Fruit fly (Drosophila melanogaster) whole organism, embryonic: ENCODE measurements around the gene CG7071.

Experiments used
- CG10267 ChIP-seq: fragments of 200-800 bp; sonication (Bioruptor generic); optimal IDR thresholded peaks from 2 replicates; lab custom pipeline; 2018; ENCODE audit warnings: missing biosample characterization, mild to moderate bottlenecking, missing genetic modification characterization, moderate library complexity
- CG10654 ChIP-seq: fragments of 200-800 bp; sonication (Bioruptor generic); optimal IDR thresholded peaks from 2 replicates; lab custom pipeline; 2016; ENCODE audit warnings: missing biosample characterization, missing genetic modification characterization
- CG10979 ChIP-seq: fragments of 200-800 bp; sonication (Bioruptor generic); optimal IDR thresholded peaks from 2 replicates; lab custom pipeline; 2018; ENCODE audit warnings: missing biosample characterization, mild to moderate bottlenecking, missing genetic modification characterization, moderate library complexity
- CG11456 ChIP-seq: fragments of 200-800 bp; sonication (Bioruptor generic); IDR thresholded peaks from 3 replicates; pipeline ENCODE4 v1.3.6; 2022; ENCODE audit warnings: missing biosample characterization, missing genetic modification characterization
- CG12391 ChIP-seq: fragments of 200-800 bp; sonication (Bioruptor generic); optimal IDR thresholded peaks from 3 replicates; lab custom pipeline; 2018; ENCODE audit warnings: missing biosample characterization, mild to moderate bottlenecking, missing genetic modification characterization, moderate library complexity
- CG13775 ChIP-seq: fragments of 200-800 bp; sonication (Bioruptor generic); optimal IDR thresholded peaks from 3 replicates; lab custom pipeline; 2017; ENCODE audit warnings: missing biosample characterization, mild to moderate bottlenecking, missing genetic modification characterization
- CG1602 ChIP-seq: fragments of 200-800 bp; sonication (Bioruptor generic); optimal IDR thresholded peaks from 3 replicates; lab custom pipeline; 2016; ENCODE audit warnings: missing biosample characterization, missing genetic modification characterization
- CG16815 ChIP-seq: fragments of 200-800 bp; sonication (Bioruptor generic); optimal IDR thresholded peaks from 3 replicates; lab custom pipeline; 2017; ENCODE audit warnings: missing biosample characterization, mild to moderate bottlenecking, missing genetic modification characterization
- CG17328 ChIP-seq: fragments of 200-800 bp; sonication (Bioruptor generic); IDR thresholded peaks from 2 replicates; pipeline ENCODE4 v1.3.6; 2022; ENCODE audit warnings: missing biosample characterization, missing genetic modification characterization
- CG2120 ChIP-seq: fragments of 200-800 bp; sonication (Bioruptor generic); optimal IDR thresholded peaks from 3 replicates; lab custom pipeline; 2016; ENCODE audit warnings: missing biosample characterization, missing genetic modification characterization
- CG2678 ChIP-seq: fragments of 200-800 bp; sonication (Bioruptor generic); optimal IDR thresholded peaks from 3 replicates; lab custom pipeline; 2019; ENCODE audit warnings: missing biosample characterization, mild to moderate bottlenecking, missing genetic modification characterization, moderate library complexity
- CG2889 ChIP-seq: fragments of 200-800 bp; sonication (Bioruptor generic); IDR thresholded peaks from 3 replicates; pipeline ENCODE4 v1.3.6; 2022; ENCODE audit warnings: missing biosample characterization, missing genetic modification characterization
- CG30403 ChIP-seq: fragments of 200-800 bp; sonication (Bioruptor generic); optimal IDR thresholded peaks from 3 replicates; lab custom pipeline; 2016; ENCODE audit warnings: missing biosample characterization, missing genetic modification characterization
- CG34376 ChIP-seq: fragments of 200-800 bp; sonication (Bioruptor generic); optimal IDR thresholded peaks from 2 replicates; lab custom pipeline; 2018; ENCODE audit warnings: missing biosample characterization, mild to moderate bottlenecking, missing genetic modification characterization
- CG34422 ChIP-seq: fragments of 200-800 bp; sonication (Bioruptor generic); IDR thresholded peaks from 3 replicates; pipeline ENCODE4 v1.3.6; 2022; ENCODE audit warnings: missing biosample characterization, missing genetic modification characterization
- CG3847 ChIP-seq: fragments of 200-800 bp; sonication (Bioruptor generic); IDR thresholded peaks from 2 replicates; pipeline ENCODE4 v1.3.6; 2022; ENCODE audit warnings: missing biosample characterization, missing genetic modification characterization
- CG5245 ChIP-seq: fragments of 200-800 bp; sonication (Bioruptor generic); optimal IDR thresholded peaks from 3 replicates; lab custom pipeline; 2016; ENCODE audit warnings: missing biosample characterization, missing genetic modification characterization
- CG7372 ChIP-seq: fragments of 200-800 bp; sonication (Bioruptor generic); IDR thresholded peaks from 2 replicates; pipeline ENCODE4 v1.3.6; 2022; ENCODE audit warnings: missing biosample characterization, missing genetic modification characterization
- CG7963 ChIP-seq: fragments of 200-800 bp; sonication (Bioruptor generic); IDR thresholded peaks from 3 replicates; pipeline ENCODE4 v1.3.6; 2022; ENCODE audit warnings: missing biosample characterization, missing genetic modification characterization; ENCODE audit not compliant: partially characterized antibody
- CTCF ChIP-seq: fragments of 200-800 bp; sonication (Bioruptor generic); optimal IDR thresholded peaks from 2 replicates; lab custom pipeline; 2017; ENCODE audit warnings: missing biosample characterization, mild to moderate bottlenecking, missing genetic modification characterization, moderate library complexity
- D ChIP-seq, 2 experiments: fragments of 200-800 bp in 1 of 2; fragments of >200 bp in 1 of 2; sonication (Bioruptor generic) in 1 of 2; optimal IDR thresholded peaks; 2 replicates in 1 of 2; 3 replicates in 1 of 2; lab custom pipeline; 2017; ENCODE audit warnings: mild to moderate bottlenecking in 1 of 2, missing biosample characterization in 1 of 2, missing genetic modification characterization in 1 of 2, missing genetic modification reagents in 1 of 2
- E2f1 ChIP-seq: fragments of 200-800 bp; sonication (Bioruptor generic); IDR thresholded peaks from 2 replicates; pipeline ENCODE4 v1.3.6; 2022; ENCODE audit warnings: missing biosample characterization, missing genetic modification characterization
- Eip74EF ChIP-seq, 2 experiments: fragments of 200-800 bp in 1 of 2; fragments of >200 bp in 1 of 2; sonication (Bioruptor generic) in 1 of 2; optimal IDR thresholded peaks; 2 replicates each; lab custom pipeline; 2017 to 2019; ENCODE audit warnings: missing biosample characterization in 2 of 2, missing genetic modification characterization in 2 of 2, mild to moderate bottlenecking in 1 of 2, moderate library complexity in 1 of 2
- H15 ChIP-seq: fragments of 200-800 bp; sonication (Bioruptor generic); IDR thresholded peaks from 3 replicates; pipeline ENCODE4 v1.3.6; 2022; ENCODE audit warnings: missing biosample characterization, missing genetic modification characterization
- HHEX ChIP-seq: fragments of 200-800 bp; sonication (Bioruptor generic); optimal IDR thresholded peaks from 3 replicates; lab custom pipeline; 2017; ENCODE audit warnings: missing biosample characterization, mild to moderate bottlenecking, missing genetic modification characterization, missing genetic modification reagents
- Hand ChIP-seq: fragments of 200-800 bp; sonication (Bioruptor generic); optimal IDR thresholded peaks from 2 replicates; lab custom pipeline; 2017; ENCODE audit warnings: mild to moderate bottlenecking, missing biosample characterization, missing genetic modification reagents, missing genetic modification characterization
- Oli ChIP-seq: fragments of 200-800 bp; sonication (Bioruptor generic); optimal IDR thresholded peaks from 2 replicates; lab custom pipeline; 2018; ENCODE audit warnings: missing biosample characterization, mild to moderate bottlenecking, missing genetic modification characterization, moderate library complexity
- Ravus ChIP-seq: fragments of 200-800 bp; sonication (Bioruptor generic); IDR thresholded peaks from 2 replicates; pipeline ENCODE4 v1.3.6; 2022; ENCODE audit warnings: missing biosample characterization, missing genetic modification characterization
- abd-A ChIP-seq: fragments of 200-800 bp; sonication (Bioruptor generic); optimal IDR thresholded peaks from 3 replicates; lab custom pipeline; 2019; ENCODE audit warnings: missing biosample characterization, mild to moderate bottlenecking, missing genetic modification characterization, moderate library complexity
- bsh ChIP-seq, 2 experiments: fragments of 200-800 bp; sonication (Bioruptor generic); optimal IDR thresholded peaks; 2 replicates each; lab custom pipeline; 2017 to 2018; ENCODE audit warnings: mild to moderate bottlenecking in 2 of 2, missing biosample characterization in 2 of 2, missing genetic modification characterization in 2 of 2, moderate library complexity in 1 of 2
- cg ChIP-seq: fragments of 200-800 bp; sonication (Bioruptor generic); optimal IDR thresholded peaks from 3 replicates; lab custom pipeline; 2019; ENCODE audit warnings: missing biosample characterization, mild to moderate bottlenecking, missing genetic modification characterization, moderate library complexity
- crc ChIP-seq: fragments of 200-800 bp; sonication (Bioruptor generic); optimal IDR thresholded peaks from 2 replicates; lab custom pipeline; 2016; ENCODE audit warnings: missing biosample characterization, missing genetic modification characterization
- crol ChIP-seq: fragments of 200-800 bp; sonication (Bioruptor generic); IDR thresholded peaks from 2 replicates; pipeline ENCODE4 v1.3.6; 2022; ENCODE audit warnings: missing biosample characterization, missing genetic modification characterization
- dpn ChIP-seq, 2 experiments: fragments of 200-800 bp; sonication (Bioruptor generic); optimal IDR thresholded peaks; 3 replicates each; lab custom pipeline; 2016; ENCODE audit warnings: missing biosample characterization in 2 of 2, missing genetic modification characterization in 2 of 2
- ftz-f1 ChIP-seq: fragments of 200-800 bp; sonication (Bioruptor generic); optimal IDR thresholded peaks from 2 replicates; lab custom pipeline; 2016; ENCODE audit warnings: missing biosample characterization, missing genetic modification characterization
- mirr ChIP-seq: fragments of 200-800 bp; sonication (Bioruptor generic); optimal IDR thresholded peaks from 3 replicates; lab custom pipeline; 2018; ENCODE audit warnings: missing biosample characterization, mild to moderate bottlenecking, missing genetic modification characterization
- onecut ChIP-seq: fragments of 200-800 bp; sonication (Bioruptor generic); IDR thresholded peaks from 2 replicates; pipeline ENCODE4 v1.3.6; 2022; ENCODE audit warnings: missing biosample characterization, missing genetic modification characterization
- pan ChIP-seq, 4 experiments: fragments of >200 bp in 3 of 4; fragments of 200-800 bp in 1 of 4; sonication (Bioruptor generic) in 1 of 4; optimal IDR thresholded peaks in 3 of 4; IDR thresholded peaks in 1 of 4; 2 replicates each; pipeline versions ENCODE4 v1.3.6 to Lab custom; 2017 to 2022; ENCODE audit warnings: missing biosample characterization in 2 of 4, missing genetic modification characterization in 2 of 4, mixed read lengths in 1 of 4
- sd ChIP-seq: fragments of 200-800 bp; sonication (Bioruptor generic); optimal IDR thresholded peaks from 3 replicates; lab custom pipeline; 2018; ENCODE audit warnings: missing biosample characterization, mild to moderate bottlenecking, missing genetic modification characterization, moderate library complexity
- sens ChIP-seq: fragments of 200-800 bp; sonication (Bioruptor generic); peaks from one replicate; lab custom pipeline; 2016; ENCODE audit warnings: missing biosample characterization, missing genetic modification characterization
- sens-2 ChIP-seq: fragments of 200-800 bp; sonication (Bioruptor generic); IDR thresholded peaks from 2 replicates; pipeline ENCODE4 v1.3.6; 2022; ENCODE audit warnings: missing biosample characterization, missing genetic modification characterization
- slbo ChIP-seq: fragments of 200-800 bp; sonication (Bioruptor generic); IDR thresholded peaks from 2 replicates; pipeline ENCODE4 v1.3.6; 2022; ENCODE audit warnings: missing biosample characterization, missing genetic modification characterization
- sna ChIP-seq: fragments of 200-800 bp; sonication (Bioruptor generic); IDR thresholded peaks from 2 replicates; pipeline ENCODE4 v1.3.6; 2022; ENCODE audit warnings: missing biosample characterization, missing genetic modification characterization; ENCODE audit not compliant: partially characterized antibody
- sob ChIP-seq: fragments of 200-800 bp; sonication (Bioruptor generic); IDR thresholded peaks from 2 replicates; pipeline ENCODE4 v1.3.6; 2022; ENCODE audit warnings: missing biosample characterization, missing genetic modification characterization
- tgo ChIP-seq: fragments of 200-800 bp; sonication (Bioruptor generic); IDR thresholded peaks from 3 replicates; pipeline ENCODE4 v1.3.6; 2022; ENCODE audit warnings: missing biosample characterization, missing genetic modification characterization
- tio ChIP-seq: fragments of 200-800 bp; sonication (Bioruptor generic); optimal IDR thresholded peaks from 2 replicates; lab custom pipeline; 2017; ENCODE audit warnings: missing biosample characterization, missing genetic modification characterization, inconsistent platforms
- tna ChIP-seq: fragments of 200-800 bp; sonication (Bioruptor generic); IDR thresholded peaks from 2 replicates; pipeline ENCODE4 v1.3.6; 2022; ENCODE audit warnings: missing biosample characterization, missing genetic modification characterization; ENCODE audit not compliant: partially characterized antibody
- unpg ChIP-seq: fragments of 200-800 bp; sonication (Bioruptor generic); optimal IDR thresholded peaks from 3 replicates; lab custom pipeline; 2018; ENCODE audit warnings: missing biosample characterization, mild to moderate bottlenecking, missing genetic modification characterization, moderate library complexity
- zfh1 ChIP-seq: fragments of 200-800 bp; sonication (Bioruptor generic); IDR thresholded peaks from 3 replicates; pipeline ENCODE4 v1.3.6; 2022; ENCODE audit warnings: missing biosample characterization, missing genetic modification characterization

The CG7071 gene

DNA sequence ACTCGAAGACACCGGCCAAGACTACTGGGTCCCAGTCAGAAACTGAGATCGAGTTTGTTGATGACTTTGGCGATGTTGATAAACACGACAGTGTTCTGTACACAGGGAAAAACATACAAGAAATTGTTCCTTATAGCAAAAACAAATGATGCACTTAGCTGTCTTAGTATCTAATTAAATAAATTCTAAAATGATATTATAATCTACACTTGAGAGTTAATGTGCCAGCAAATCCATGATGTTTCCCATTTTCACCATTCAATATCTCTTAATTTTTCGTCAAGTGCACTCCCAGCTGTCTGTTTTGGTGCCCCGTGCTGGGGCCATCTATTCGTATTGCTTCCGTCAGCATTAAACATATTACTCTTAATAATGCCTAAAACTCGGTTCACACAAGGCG lies 37.8 kb downstream of the CG7071 start (continued):
- TF ChIP-seq E2f1 (GFP tag; lab: Robert Waterston, UW) (peak; percentile 41; the same call in 1 of the 2 replicates), ftz-f1 (GFP tag; lab: Kevin White, UChicago) (no peak), CG2889 (GFP tag; lab: Robert Waterston, UW) (0 out of 3 replicates have a peak, but pooled peaks have one; percentile 8), sens-2 (GFP tag; lab: Robert Waterston, UW) (no peak), D (optimal IDR thresholded peaks at IDR 0.05; lab: Kevin White, UChicago) (no peak), D (GFP tag; optimal IDR thresholded peaks at IDR 0.05; lab: Kevin White, UChicago) (peak; percentile 17), CG13775 (GFP tag; lab: Kevin White, UChicago) (peak; percentile 14), unpg (GFP tag; lab: Kevin White, UChicago) (no peak), CG10979 (tag; lab: Kevin White, UChicago) (peak; percentile 42), tna (GFP tag; lab: Robert Waterston, UW) (no peak), crol (GFP tag; lab: Robert Waterston, UW) (no peak), CG11456 (peak; percentile 55; the same call in 1 of the 3 replicates), CG1602 (GFP tag; lab: Kevin White, UChicago) (peak; percentile 8), HHEX (GFP tag; lab: Kevin White, UChicago) (peak; percentile 23), mirr (GFP tag; lab: Kevin White, UChicago) (no peak), CG34376 (GFP tag; lab: Kevin White, UChicago) (no peak), CG10654 (GFP tag; lab: Kevin White, UChicago) (no peak), CG5245 (GFP tag; lab: Kevin White, UChicago) (peak; percentile 12), CG34422 (GFP tag; lab: Robert Waterston, UW) (peak; percentile 63; the same call in 1 of the 3 replicates), Oli (tag; lab: Kevin White, UChicago) (peak; percentile 30), CG16815 (no peak), Hand (no peak), CG30403 (peak; percentile 3), CG12391 (peak; percentile 5), CG2120 (GFP tag; lab: Kevin White, UChicago) (peak; percentile 61), CTCF (GFP tag; lab: Kevin White, UChicago) (no peak), tio (GFP tag; lab: Kevin White, UChicago) (no peak), crc (GFP tag; lab: Kevin White, UChicago) (no peak), onecut (GFP tag; lab: Robert Waterston, UW) (no peak), CG10267 (tag; lab: Kevin White, UChicago) (peak; percentile 29), CG3847 (GFP tag; lab: Robert Waterston, UW) (peak; percentile 40; the same call in 1 of the 2 replicates), slbo (GFP tag; lab: Robert Waterston, UW) (peak; percentile 73), sna (GFP tag; lab: Robert Waterston, UW) (no peak), dpn (GFP tag; optimal IDR thresholded peaks at IDR 0.05; lab: Kevin White, UChicago) (peak in 1 of 2 experiments; percentile 3), tgo (GFP tag; lab: Robert Waterston, UW) (peak; percentile 21; the same call in 1 of the 3 replicates), zfh1 (peak; percentile 56; the same call in 1 of the 3 replicates), cg (no peak), H15 (peak; percentile 14; the same call in 1 of the 3 replicates), abd-A (tag; lab: Kevin White, UChicago) (no peak), bsh (GFP tag; optimal IDR thresholded peaks at IDR 0.05; lab: Kevin White, UChicago) (peak; percentile 14 to 58), sob (GFP tag; lab: Robert Waterston, UW) (0 out of 2 replicates have a peak, but pooled peaks have one; percentile 29), Ravus (GFP tag; lab: Robert Waterston, UW) (no peak), sens (GFP tag; lab: Kevin White, UChicago) (peak; percentile 65), sd (tag; lab: Kevin White, UChicago) (no peak), CG17328 (GFP tag; lab: Robert Waterston, UW) (peak; percentile 42; the same call in 1 of the 2 replicates), CG7372 (0 out of 2 replicates have a peak, but pooled peaks have one; percentile 15), CG2678 (tag; lab: Kevin White, UChicago) (no peak), Eip74EF (GFP tag; optimal IDR thresholded peaks at IDR 0.05; lab: Kevin White, UChicago) (no peak), pan (optimal IDR thresholded peaks at IDR 0.05; lab: Kevin White, UChicago) (no peak), pan (GFP tag; optimal IDR thresholded peaks at IDR 0.05 in 1 of 2, IDR thresholded peaks at IDR 0.05 in 1 of 2) (peak in 1 of 2 experiments; percentile 40), CG7963 (GFP tag; lab: Robert Waterston, UW) (no peak)
